Fruit fly (Drosophila melanogaster) S2 (cell line): ENCODE data around the gene Pex16.

Source experiments
- CG8478 ChIP-seq: fragments of >200 bp; optimal IDR thresholded peaks from 2 replicates; lab custom pipeline; 2018
- CTCF ChIP-seq, 2 experiments: fragments of >200 bp; optimal IDR thresholded peaks; 2 replicates each; lab custom pipeline; 2018

Pex16 gene

dm6 chr3L:20778224-20779063 is at the start of gene Pex16, which contains the start of gene Pex14:
Pex16 (minus strand) TSS chr3L:20778264.
Pex14 (plus strand) TSS chr3L:20778799.
- no peak for TF ChIP-seq CG8478
- TF ChIP-seq CTCF (optimal IDR thresholded peaks at IDR 0.05; lab: Kevin White, UChicago), result no peak

- TF ChIP-seq CTCF (optimal IDR thresholded peaks at IDR 0.05; lab: Kevin White, UChicago), result no peak
Observed at dm6 chr3L:20826950-20827910, 49.2 kb upstream of the Pex16 start.

dm6 chr3L:20823206-20823803 is 45.2 kb upstream of the Pex16 start:
- TF ChIP-seq CTCF (optimal IDR thresholded peaks at IDR 0.05; lab: Kevin White, UChicago), result no peak
- no peak for TF ChIP-seq CG8478

dm6 chr3L:20817927-20818326 is 39.9 kb upstream of the Pex16 start, which contains the start of gene Mst77F:
Mst77F (minus strand) TSS chr3L:20818027.
- TF ChIP-seq CG8478, result no peak
- TF ChIP-seq CTCF (optimal IDR thresholded peaks at IDR 0.05; lab: Kevin White, UChicago), result no peak

- no peak for TF ChIP-seq CTCF (optimal IDR thresholded peaks at IDR 0.05; lab: Kevin White, UChicago)
Observed at dm6 chr3L:20815666-20816375, 37.8 kb upstream of the Pex16 start, which contains the start of the genes CG3618 and Pka-R1. CG3618 (minus strand) TSS chr3L:20816075. Pka-R1 (plus strand) TSS chr3L:20816118.

dm6 chr3L:20809088-20809999 is 31.3 kb upstream of the Pex16 start, which contains the start of the genes CG3634 and HIPP1:
CG3634 (minus strand) TSS chr3L:20809272.
HIPP1 (plus strand) TSS chr3L:20809669.
- TF ChIP-seq CTCF (optimal IDR thresholded peaks at IDR 0.05; lab: Kevin White, UChicago), result no peak
- TF ChIP-seq CG8478, result no peak

dm6 chr3L:20800208-20800607 is 22.1 kb upstream of the Pex16 start, which contains the start of gene Spc105R:
Spc105R (plus strand) TSS chr3L:20800410.
- TF ChIP-seq CG8478 (no peak), CTCF (optimal IDR thresholded peaks at IDR 0.05; lab: Kevin White, UChicago) (peak; percentile 3 to 32)

- TF ChIP-seq CTCF (optimal IDR thresholded peaks at IDR 0.05; lab: Kevin White, UChicago), result peak; percentile 86 to 91
- TF ChIP-seq CG8478, result no peak
Observed at dm6 chr3L:20798325-20798846, 20.3 kb upstream of the Pex16 start, which contains the start of the genes CG3698 and tzn. CG3698 (minus strand) TSS chr3L:20798375. tzn (plus strand) TSS chr3L:20798645.

- no peak for TF ChIP-seq CG8478
- TF ChIP-seq CTCF (optimal IDR thresholded peaks at IDR 0.05; lab: Kevin White, UChicago), result no peak
Observed at dm6 chr3L:20797379-20797778, 19.3 kb upstream of the Pex16 start.

- TF ChIP-seq CG8478 (no peak), CTCF (optimal IDR thresholded peaks at IDR 0.05; lab: Kevin White, UChicago) (no peak)
Observed at dm6 chr3L:20796757-20797156, 18.7 kb upstream of the Pex16 start.

- TF ChIP-seq CG8478 (no peak), CTCF (optimal IDR thresholded peaks at IDR 0.05; lab: Kevin White, UChicago) (no peak)
Observed at dm6 chr3L:20792693-20793092, 14.6 kb upstream of the Pex16 start, which contains the start of gene Six4. Six4 (minus strand) TSS chr3L:20792777.

- no peak for TF ChIP-seq CG8478
- no peak for TF ChIP-seq CTCF (optimal IDR thresholded peaks at IDR 0.05; lab: Kevin White, UChicago)
Observed at dm6 chr3L:20789299-20789698, 11.2 kb upstream of the Pex16 start.
